Fruit fly (Drosophila melanogaster) whole organism, prepupa: ENCODE measurements around the gene Cdc27.

Experiments used
- Blimp-1 ChIP-seq: fragments of 200-800 bp; sonication (Bioruptor generic); optimal IDR thresholded peaks from 3 replicates; lab custom pipeline; 2017; ENCODE audit warnings: missing biosample characterization, missing genetic modification characterization, mild to moderate bottlenecking, moderate library complexity, missing genetic modification reagents
- CG10631 ChIP-seq: fragments of 200-800 bp; sonication (Bioruptor generic); optimal IDR thresholded peaks from 2 replicates; lab custom pipeline; 2016; ENCODE audit warnings: missing biosample characterization, missing genetic modification characterization
- CG10669 ChIP-seq: fragments of 200-800 bp; sonication (Bioruptor generic); optimal IDR thresholded peaks from 3 replicates; lab custom pipeline; 2018; ENCODE audit warnings: missing biosample characterization, mild to moderate bottlenecking, missing genetic modification characterization, moderate library complexity
- CG11294 ChIP-seq: fragments of 200-800 bp; sonication (Bioruptor generic); IDR thresholded peaks from 2 replicates; pipeline ENCODE4 v1.3.6; 2022; ENCODE audit warnings: missing biosample characterization, missing genetic modification characterization
- CG11762 ChIP-seq: fragments of 200-800 bp; sonication (Bioruptor generic); optimal IDR thresholded peaks from 3 replicates; lab custom pipeline; 2016; ENCODE audit warnings: missing biosample characterization, missing genetic modification characterization; ENCODE audit not compliant: insufficient read depth
- CG15336 ChIP-seq: fragments of 200-800 bp; sonication (Bioruptor generic); IDR thresholded peaks from 2 replicates; pipeline ENCODE4 v1.3.6; 2022; ENCODE audit warnings: missing biosample characterization, missing genetic modification characterization
- CG3032 ChIP-seq: fragments of 200-800 bp; optimal IDR thresholded peaks from 2 replicates; lab custom pipeline; 2019; ENCODE audit warnings: missing biosample characterization, mild to moderate bottlenecking, missing genetic modification characterization, moderate library complexity
- CG31627 ChIP-seq: fragments of 200-800 bp; sonication (Bioruptor generic); optimal IDR thresholded peaks from 3 replicates; lab custom pipeline; 2016; ENCODE audit warnings: missing biosample characterization, missing genetic modification characterization
- CG32006 ChIP-seq: fragments of 200-800 bp; sonication (Bioruptor generic); optimal IDR thresholded peaks from 3 replicates; lab custom pipeline; 2017; ENCODE audit warnings: missing biosample characterization, mild to moderate bottlenecking, missing genetic modification characterization
- CG34406 ChIP-seq: fragments of 200-800 bp; sonication (Bioruptor generic); optimal IDR thresholded peaks from 3 replicates; lab custom pipeline; 2016; ENCODE audit warnings: missing biosample characterization, missing genetic modification characterization
- CG3919 ChIP-seq: fragments of 200-800 bp; sonication (Bioruptor generic); optimal IDR thresholded peaks from 3 replicates; lab custom pipeline; 2016; ENCODE audit warnings: missing biosample characterization, missing genetic modification characterization
- CG4318 ChIP-seq: fragments of 200-800 bp; sonication (Bioruptor generic); optimal IDR thresholded peaks from 3 replicates; lab custom pipeline; 2017; ENCODE audit warnings: missing biosample characterization, mild to moderate bottlenecking, missing genetic modification characterization
- CG6163 ChIP-seq: fragments of 200-800 bp; sonication (Bioruptor generic); IDR thresholded peaks from 3 replicates; pipeline ENCODE4 v1.3.6; 2022; ENCODE audit warnings: missing biosample characterization, missing genetic modification characterization
- CG6276 ChIP-seq: fragments of 200-800 bp; sonication (Bioruptor generic); optimal IDR thresholded peaks from 2 replicates; lab custom pipeline; 2017; ENCODE audit warnings: missing biosample characterization, mild to moderate bottlenecking, missing genetic modification characterization
- CG6792 ChIP-seq: fragments of 200-800 bp; sonication (Bioruptor generic); optimal IDR thresholded peaks from 3 replicates; lab custom pipeline; 2016; ENCODE audit warnings: missing biosample characterization, missing genetic modification characterization
- CG6808 ChIP-seq: fragments of 200-800 bp; sonication (Bioruptor generic); optimal IDR thresholded peaks from 3 replicates; lab custom pipeline; 2017; ENCODE audit warnings: missing biosample characterization, missing genetic modification characterization, mild to moderate bottlenecking, moderate library complexity, missing genetic modification reagents
- CG6854 ChIP-seq: fragments of 200-800 bp; sonication (Bioruptor generic); optimal IDR thresholded peaks from 2 replicates; lab custom pipeline; 2017; ENCODE audit warnings: missing biosample characterization, mild to moderate bottlenecking, missing genetic modification characterization
- CG7368 ChIP-seq: fragments of 200-800 bp; sonication (Bioruptor generic); optimal IDR thresholded peaks from 3 replicates; lab custom pipeline; 2016; ENCODE audit warnings: missing biosample characterization, missing genetic modification characterization
- CG8119 ChIP-seq: fragments of 200-800 bp; sonication (Bioruptor generic); IDR thresholded peaks from 3 replicates; pipeline ENCODE4 v1.3.6; 2022; ENCODE audit warnings: missing biosample characterization, missing genetic modification characterization
- CG8319 ChIP-seq: fragments of 200-800 bp; sonication (Bioruptor generic); optimal IDR thresholded peaks from 3 replicates; lab custom pipeline; 2016; ENCODE audit warnings: missing biosample characterization, missing genetic modification characterization
- CG8632 ChIP-seq: fragments of 200-800 bp; sonication (Bioruptor generic); optimal IDR thresholded peaks from 3 replicates; lab custom pipeline; 2016; ENCODE audit warnings: missing biosample characterization, missing genetic modification characterization
- CG9139 ChIP-seq: fragments of 200-800 bp; sonication (Bioruptor generic); optimal IDR thresholded peaks from 3 replicates; lab custom pipeline; 2017; ENCODE audit warnings: missing biosample characterization, mild to moderate bottlenecking, missing genetic modification characterization
- Eip75B ChIP-seq: fragments of 200-800 bp; sonication (Bioruptor generic); optimal IDR thresholded peaks from 3 replicates; lab custom pipeline; 2016; ENCODE audit warnings: missing biosample characterization, missing genetic modification characterization
- Eip78C ChIP-seq: fragments of 200-800 bp; sonication (Bioruptor generic); peaks from one replicate; lab custom pipeline; 2016; ENCODE audit warnings: missing biosample characterization, missing genetic modification characterization
- Eip93F ChIP-seq: fragments of 200-800 bp; sonication (Bioruptor generic); optimal IDR thresholded peaks from 2 replicates; lab custom pipeline; 2016; ENCODE audit warnings: missing biosample characterization, mild to moderate bottlenecking, missing genetic modification characterization
- Ets21C ChIP-seq: fragments of 200-800 bp; sonication (Bioruptor generic); optimal IDR thresholded peaks from 3 replicates; lab custom pipeline; 2016; ENCODE audit warnings: missing biosample characterization, missing genetic modification characterization
- Ets96B ChIP-seq: fragments of 200-800 bp; optimal IDR thresholded peaks from 2 replicates; lab custom pipeline; 2019; ENCODE audit warnings: missing biosample characterization, mild to moderate bottlenecking, missing genetic modification characterization, moderate library complexity
- Gug ChIP-seq: fragments of 200-800 bp; sonication (Bioruptor generic); IDR thresholded peaks from 2 replicates; pipeline ENCODE4 v1.3.6; 2022; ENCODE audit warnings: missing biosample characterization, missing genetic modification characterization
- Hr38 ChIP-seq: sonication (Bioruptor generic); optimal IDR thresholded peaks from 2 replicates; lab custom pipeline; 2016; ENCODE audit warnings: missing biosample characterization, missing genetic modification characterization
- Hr39 ChIP-seq: fragments of 200-800 bp; sonication (Bioruptor generic); optimal IDR thresholded peaks from 2 replicates; lab custom pipeline; 2016; ENCODE audit warnings: missing biosample characterization, missing genetic modification characterization
- Hr4 ChIP-seq: fragments of 200-800 bp; sonication (Bioruptor generic); optimal IDR thresholded peaks from 3 replicates; lab custom pipeline; 2016; ENCODE audit warnings: missing biosample characterization, missing genetic modification characterization
- Lpt ChIP-seq: fragments of 200-800 bp; sonication (Bioruptor generic); optimal IDR thresholded peaks from 3 replicates; lab custom pipeline; 2016; ENCODE audit warnings: missing biosample characterization, missing genetic modification characterization
- Met ChIP-seq: fragments of 200-800 bp; sonication (Bioruptor generic); optimal IDR thresholded peaks from 3 replicates; lab custom pipeline; 2016; ENCODE audit warnings: missing biosample characterization, missing genetic modification characterization
- OdsH ChIP-seq: fragments of 200-800 bp; sonication (Bioruptor generic); optimal IDR thresholded peaks from 3 replicates; lab custom pipeline; 2016; ENCODE audit warnings: missing biosample characterization, missing genetic modification characterization
- Smox ChIP-seq: fragments of 200-800 bp; sonication (Bioruptor generic); optimal IDR thresholded peaks from 3 replicates; lab custom pipeline; 2016; ENCODE audit warnings: missing biosample characterization, missing genetic modification characterization
- Sox14 ChIP-seq: fragments of 200-800 bp; sonication (Bioruptor generic); optimal IDR thresholded peaks from 3 replicates; lab custom pipeline; 2016; ENCODE audit warnings: missing biosample characterization, missing genetic modification characterization
- Sox15 ChIP-seq: fragments of 200-800 bp; sonication (Bioruptor generic); optimal IDR thresholded peaks from 3 replicates; lab custom pipeline; 2016; ENCODE audit warnings: missing biosample characterization, missing genetic modification characterization
- achi ChIP-seq: fragments of 200-800 bp; sonication (Bioruptor generic); optimal IDR thresholded peaks from 3 replicates; lab custom pipeline; 2016; ENCODE audit warnings: missing biosample characterization, missing genetic modification characterization
- acj6 ChIP-seq: fragments of 200-800 bp; sonication (Bioruptor generic); optimal IDR thresholded peaks from 3 replicates; lab custom pipeline; 2016; ENCODE audit warnings: missing biosample characterization, missing genetic modification characterization
- dac ChIP-seq: fragments of 200-800 bp; sonication (Bioruptor generic); optimal IDR thresholded peaks from 2 replicates; lab custom pipeline; 2017; ENCODE audit warnings: missing biosample characterization, mild to moderate bottlenecking, missing genetic modification characterization
- dsx ChIP-seq: fragments of 200-800 bp; optimal IDR thresholded peaks from 3 replicates; lab custom pipeline; 2019; ENCODE audit warnings: missing biosample characterization, mild to moderate bottlenecking, missing genetic modification characterization, moderate library complexity; ENCODE audit not compliant: poor library complexity, severe bottlenecking
- eg ChIP-seq: fragments of 200-800 bp; sonication (Bioruptor generic); IDR thresholded peaks from 3 replicates; pipeline ENCODE4 v1.3.6; 2022; ENCODE audit warnings: missing biosample characterization, missing genetic modification characterization
- fd59A ChIP-seq: fragments of 200-800 bp; sonication (Bioruptor generic); optimal IDR thresholded peaks from 2 replicates; lab custom pipeline; 2017; ENCODE audit warnings: missing biosample characterization, mild to moderate bottlenecking, missing genetic modification characterization, missing genetic modification reagents
- fd85E ChIP-seq: fragments of 200-800 bp; sonication (Bioruptor generic); optimal IDR thresholded peaks from 3 replicates; lab custom pipeline; 2016; ENCODE audit warnings: missing biosample characterization, missing genetic modification characterization
- fkh ChIP-seq: fragments of 200-800 bp; sonication (Bioruptor generic); optimal IDR thresholded peaks from 3 replicates; lab custom pipeline; 2017; ENCODE audit warnings: missing biosample characterization, mild to moderate bottlenecking, missing genetic modification characterization, moderate library complexity
- lz ChIP-seq: fragments of 200-800 bp; sonication (Bioruptor generic); optimal IDR thresholded peaks from 3 replicates; lab custom pipeline; 2016; ENCODE audit warnings: missing biosample characterization, missing genetic modification characterization
- pdm3 ChIP-seq: fragments of 200-800 bp; sonication (Bioruptor generic); optimal IDR thresholded peaks from 3 replicates; lab custom pipeline; 2016; ENCODE audit warnings: missing biosample characterization, missing genetic modification characterization
- salr ChIP-seq, 2 experiments: fragments of 200-800 bp; sonication (Bioruptor generic); optimal IDR thresholded peaks; 3 replicates each; lab custom pipeline; 2016 to 2018; ENCODE audit warnings: missing biosample characterization in 2 of 2, missing genetic modification characterization in 2 of 2, mild to moderate bottlenecking in 1 of 2
- spab ChIP-seq: fragments of 200-800 bp; sonication (Bioruptor generic); optimal IDR thresholded peaks from 2 replicates; lab custom pipeline; 2017; ENCODE audit warnings: missing biosample characterization, mild to moderate bottlenecking, missing genetic modification characterization, missing genetic modification reagents
- ss ChIP-seq, 2 experiments: fragments of 200-800 bp; sonication (Bioruptor generic); optimal IDR thresholded peaks; 2 replicates in 1 of 2; 3 replicates in 1 of 2; lab custom pipeline; 2017 to 2018; ENCODE audit warnings: mild to moderate bottlenecking in 2 of 2, missing biosample characterization in 2 of 2, missing genetic modification characterization in 2 of 2, moderate library complexity in 1 of 2
- svp ChIP-seq: fragments of 200-800 bp; sonication (Bioruptor generic); peaks from one replicate; lab custom pipeline; 2016; ENCODE audit warnings: missing biosample characterization, missing genetic modification characterization
- topi ChIP-seq: fragments of 200-800 bp; sonication (Bioruptor generic); optimal IDR thresholded peaks from 3 replicates; lab custom pipeline; 2016; ENCODE audit warnings: missing biosample characterization, missing genetic modification characterization
- vri ChIP-seq: fragments of 200-800 bp; sonication (Bioruptor generic); optimal IDR thresholded peaks from 3 replicates; lab custom pipeline; 2016; ENCODE audit warnings: missing biosample characterization, mild to moderate bottlenecking, missing genetic modification characterization

Cdc27 gene

dm6 chr3L:7249167-7249566 lies at the start of gene Cdc27:
Cdc27 (minus strand) TSS chr3L:7249340.
- TF ChIP-seq lz (peak; percentile 28), Blimp-1 (GFP tag; lab: Kevin White, UChicago) (no peak), CG6792 (GFP tag; lab: Kevin White, UChicago) (no peak), CG15336 (GFP tag; lab: Robert Waterston, UW) (0 out of 2 replicates have a peak, but pooled peaks have one; percentile 12), ss (GFP tag; optimal IDR thresholded peaks at IDR 0.05; lab: Kevin White, UChicago) (no peak), CG11294 (GFP tag; lab: Robert Waterston, UW) (no peak), eg (GFP tag; lab: Robert Waterston, UW) (no peak), CG9139 (no peak), CG6854 (GFP tag; lab: Kevin White, UChicago) (no peak), CG8319 (no peak), CG10669 (GFP tag; lab: Kevin White, UChicago) (no peak), Lpt (GFP tag; lab: Kevin White, UChicago) (no peak), topi (peak; percentile 8), CG32006 (no peak), Ets21C (GFP tag; lab: Kevin White, UChicago) (no peak), Eip93F (GFP tag; lab: Kevin White, UChicago) (no peak), Hr4 (GFP tag; lab: Kevin White, UChicago) (peak; percentile 34), CG10631 (peak; percentile 24), CG8632 (no peak), Hr38 (GFP tag; lab: Kevin White, UChicago) (no peak), CG4318 (GFP tag; lab: Kevin White, UChicago) (no peak), vri (GFP tag; lab: Kevin White, UChicago) (no peak), CG6276 (GFP tag; lab: Kevin White, UChicago) (no peak), Hr39 (GFP tag; lab: Kevin White, UChicago) (peak; percentile 21), dac (GFP tag; lab: Kevin White, UChicago) (no peak), CG3919 (peak; percentile 12), CG3032 (tag; lab: Kevin White, UChicago) (peak; percentile 41), Smox (peak; percentile 4), CG6163 (GFP tag; lab: Robert Waterston, UW) (peak; percentile 50; the same call in 1 of the 3 replicates), salr (GFP tag; optimal IDR thresholded peaks at IDR 0.05; lab: Kevin White, UChicago) (no peak), CG8119 (peak; percentile 20; the same call in 1 of the 3 replicates), fkh (peak; percentile 15), spab (GFP tag; lab: Kevin White, UChicago) (no peak), Sox14 (GFP tag; lab: Kevin White, UChicago) (peak; percentile 44), CG31627 (no peak), Eip75B (peak; percentile 29), CG34406 (GFP tag; lab: Kevin White, UChicago) (no peak), OdsH (GFP tag; lab: Kevin White, UChicago) (peak; percentile 9), Sox15 (GFP tag; lab: Kevin White, UChicago) (no peak), Met (GFP tag; lab: Kevin White, UChicago) (peak; percentile 4), CG6808 (GFP tag; lab: Kevin White, UChicago) (no peak), Ets96B (tag; lab: Kevin White, UChicago) (peak; percentile 14), CG7368 (no peak), dsx (GFP tag; lab: Kevin White, UChicago) (no peak), achi (peak; percentile 66), pdm3 (GFP tag; lab: Kevin White, UChicago) (peak; percentile 12), Eip78C (peak; percentile 70), acj6 (no peak), fd85E (GFP tag; lab: Kevin White, UChicago) (no peak), svp (GFP tag; lab: Kevin White, UChicago) (no peak), Gug (GFP tag; lab: Robert Waterston, UW) (no peak), fd59A (GFP tag; lab: Kevin White, UChicago) (no peak), CG11762 (GFP tag; lab: Kevin White, UChicago) (no peak)
